Fruit fly (Drosophila melanogaster): ENCODE measurements around the gene Mvb12.
A peak's percentile ranks its signal among the peaks of the same experiment; 100 is the strongest.

- TF ChIP-seq Eip78C (GFP tag) (peak; percentile 26), dsx (GFP tag; optimal IDR thresholded peaks at IDR 0.05; ENCODE audit: poor library complexity, severe bottlenecking) (no peak), Hr4 (GFP tag; optimal IDR thresholded peaks at IDR 0.05) (no peak), ss (GFP tag; optimal IDR thresholded peaks at IDR 0.05) (no peak), CG10669 (GFP tag; optimal IDR thresholded peaks at IDR 0.05) (no peak), lz (GFP tag; optimal IDR thresholded peaks at IDR 0.05) (no peak), OdsH (GFP tag; optimal IDR thresholded peaks at IDR 0.05) (no peak), vri (GFP tag; optimal IDR thresholded peaks at IDR 0.05) (no peak), salr (GFP tag; optimal IDR thresholded peaks at IDR 0.05) (no peak), Gug (GFP tag; IDR thresholded peaks at IDR 0.05) (no peak)
Measured at dm6 chrX:18138297-18138696, 37.2 kb upstream of the Mvb12 start, which contains the start of gene CG43229.

Data from whole organism, prepupa.